Worm (Caenorhabditis elegans): ENCODE measurements around the gene F37C12.21.

ce11 chrIII:7162065-7162762, 25.9 kb upstream of the F37C12.21 start, which contains the start of the genes syf-2 and K04G7.1:
- TF ChIP-seq him-1 (tag; optimal IDR thresholded peaks at IDR 0.05) (peak; percentile 75), W03F9.2 (tag; optimal IDR thresholded peaks at IDR 0.05) (peak; percentile 95)
